Fruit fly (Drosophila melanogaster) whole organism, embryonic: ENCODE data around the gene MESR6.
A peak's percentile ranks its signal among the peaks of the same experiment; 100 is the strongest.

Experiments used
- Antp ChIP-seq: fragments of 200-800 bp; sonication (Bioruptor generic); optimal IDR thresholded peaks from 3 replicates; lab custom pipeline; 2016; ENCODE audit warnings: missing biosample characterization, missing genetic modification characterization
- Awh ChIP-seq: fragments of 200-800 bp; sonication (Bioruptor generic); IDR thresholded peaks from 2 replicates; pipeline ENCODE4, ENCODE4 v1.3.6; 2022; ENCODE audit warnings: missing biosample characterization, missing genetic modification characterization
- CG10431 ChIP-seq: fragments of 200-800 bp; sonication (Bioruptor generic); optimal IDR thresholded peaks from 3 replicates; lab custom pipeline; 2018; ENCODE audit warnings: missing biosample characterization, mild to moderate bottlenecking, missing genetic modification characterization
- CG10462 ChIP-seq: fragments of 200-800 bp; sonication (Bioruptor generic); optimal IDR thresholded peaks from 2 replicates; lab custom pipeline; 2016; ENCODE audit warnings: missing biosample characterization, missing genetic modification characterization
- CG11695 ChIP-seq: fragments of 200-800 bp; sonication (Bioruptor generic); IDR thresholded peaks from 3 replicates; pipeline ENCODE4 v1.3.6; 2022; ENCODE audit warnings: missing biosample characterization, missing genetic modification characterization
- CG12391 ChIP-seq: fragments of 200-800 bp; sonication (Bioruptor generic); optimal IDR thresholded peaks from 3 replicates; lab custom pipeline; 2018; ENCODE audit warnings: missing biosample characterization, mild to moderate bottlenecking, missing genetic modification characterization, moderate library complexity
- CG15011 ChIP-seq: fragments of 200-800 bp; sonication (Bioruptor generic); optimal IDR thresholded peaks from 3 replicates; lab custom pipeline; 2018; ENCODE audit warnings: missing biosample characterization, mild to moderate bottlenecking, missing genetic modification characterization
- CG17361 ChIP-seq: fragments of 200-800 bp; sonication (Bioruptor generic); IDR thresholded peaks from 3 replicates; pipeline ENCODE4 v1.3.6; 2022; ENCODE audit warnings: missing biosample characterization, missing genetic modification characterization
- CG2199 ChIP-seq: fragments of 200-800 bp; sonication (Bioruptor generic); IDR thresholded peaks from 3 replicates; pipeline ENCODE4 v1.3.6; 2022; ENCODE audit warnings: missing biosample characterization, missing genetic modification characterization
- CG2678 ChIP-seq: fragments of 200-800 bp; sonication (Bioruptor generic); optimal IDR thresholded peaks from 3 replicates; lab custom pipeline; 2019; ENCODE audit warnings: missing biosample characterization, mild to moderate bottlenecking, missing genetic modification characterization, moderate library complexity
- CG3065 ChIP-seq: fragments of 200-800 bp; sonication (Bioruptor generic); optimal IDR thresholded peaks from 2 replicates; lab custom pipeline; 2016; ENCODE audit warnings: missing biosample characterization, missing genetic modification characterization
- CG6272 ChIP-seq: fragments of 200-800 bp; sonication (Bioruptor generic); IDR thresholded peaks from 2 replicates; pipeline ENCODE4 v1.3.6; 2022; ENCODE audit warnings: missing biosample characterization, missing genetic modification characterization
- CG6689 ChIP-seq: fragments of 200-800 bp; sonication (Bioruptor generic); IDR thresholded peaks from 2 replicates; pipeline ENCODE4 v1.3.6; 2022; ENCODE audit warnings: missing biosample characterization, missing genetic modification characterization
- CG7357 ChIP-seq: fragments of 200-800 bp; sonication (Bioruptor generic); IDR thresholded peaks from 3 replicates; pipeline ENCODE4 v1.3.6; 2022; ENCODE audit warnings: missing biosample characterization, missing genetic modification characterization
- CG9727 ChIP-seq: fragments of 200-800 bp; sonication (Bioruptor generic); optimal IDR thresholded peaks from 3 replicates; lab custom pipeline; 2017; ENCODE audit warnings: missing biosample characterization, mild to moderate bottlenecking, missing genetic modification characterization
- CG9797 ChIP-seq: fragments of 200-800 bp; sonication (Bioruptor generic); optimal IDR thresholded peaks from 3 replicates; lab custom pipeline; 2018; ENCODE audit warnings: missing biosample characterization, mild to moderate bottlenecking, missing genetic modification characterization
- CHES-1-like ChIP-seq: fragments of 200-800 bp; sonication (Bioruptor generic); optimal IDR thresholded peaks from 2 replicates; lab custom pipeline; 2016; ENCODE audit warnings: missing biosample characterization, missing genetic modification characterization
- CoRest ChIP-seq: fragments of 200-800 bp; sonication (Bioruptor generic); optimal IDR thresholded peaks from 3 replicates; lab custom pipeline; 2018; ENCODE audit warnings: missing biosample characterization, mild to moderate bottlenecking, missing genetic modification characterization, moderate library complexity
- D19A ChIP-seq: fragments of 200-800 bp; optimal IDR thresholded peaks from 3 replicates; lab custom pipeline; 2019; ENCODE audit warnings: missing biosample characterization, mild to moderate bottlenecking, missing genetic modification characterization, moderate library complexity
- Doc2 ChIP-seq: fragments of 200-800 bp; sonication (Bioruptor generic); IDR thresholded peaks from 2 replicates; pipeline ENCODE4 v1.3.6; 2022; ENCODE audit warnings: missing biosample characterization, missing genetic modification characterization
- Fer1 ChIP-seq: fragments of 200-800 bp; sonication (Bioruptor generic); optimal IDR thresholded peaks from 2 replicates; lab custom pipeline; 2017; ENCODE audit warnings: missing biosample characterization, mild to moderate bottlenecking, missing genetic modification characterization
- Hmx ChIP-seq: fragments of 200-800 bp; sonication (Bioruptor generic); optimal IDR thresholded peaks from 2 replicates; lab custom pipeline; 2016; ENCODE audit warnings: missing biosample characterization, missing genetic modification characterization
- Hr39 ChIP-seq: fragments of >200 bp; optimal IDR thresholded peaks from 2 replicates; lab custom pipeline; 2017
- Hr51 ChIP-seq, 2 experiments: fragments of 200-800 bp; sonication (Bioruptor generic); optimal IDR thresholded peaks; 2 replicates in 1 of 2; 3 replicates in 1 of 2; lab custom pipeline; 2016 to 2018; ENCODE audit warnings: missing biosample characterization in 2 of 2, missing genetic modification characterization in 2 of 2, mild to moderate bottlenecking in 1 of 2, moderate library complexity in 1 of 2
- Lim3 ChIP-seq: fragments of 200-800 bp; sonication (Bioruptor generic); IDR thresholded peaks from 2 replicates; pipeline ENCODE4 v1.3.6; 2022; ENCODE audit warnings: missing biosample characterization, missing genetic modification characterization
- Max ChIP-seq: fragments of 200-800 bp; sonication (Bioruptor generic); optimal IDR thresholded peaks from 2 replicates; lab custom pipeline; 2016; ENCODE audit warnings: missing biosample characterization, mild to moderate bottlenecking, missing genetic modification characterization
- NC2α ChIP-seq: fragments of 200-800 bp; sonication (Bioruptor generic); optimal IDR thresholded peaks from 2 replicates; lab custom pipeline; 2016; ENCODE audit warnings: missing biosample characterization, missing genetic modification characterization
- Sry-δ ChIP-seq: fragments of 200-800 bp; sonication (Bioruptor generic); optimal IDR thresholded peaks from 2 replicates; lab custom pipeline; 2016; ENCODE audit warnings: missing biosample characterization, missing genetic modification characterization
- ab ChIP-seq: fragments of 200-800 bp; sonication (Bioruptor generic); optimal IDR thresholded peaks from 2 replicates; lab custom pipeline; 2016; ENCODE audit warnings: missing biosample characterization, missing genetic modification characterization
- amos ChIP-seq: fragments of 200-800 bp; sonication (Bioruptor generic); IDR thresholded peaks from 2 replicates; pipeline ENCODE4 v1.3.6; 2022; ENCODE audit warnings: missing biosample characterization, missing genetic modification characterization; ENCODE audit not compliant: partially characterized antibody
- ase ChIP-seq: fragments of 200-800 bp; sonication (Bioruptor generic); IDR thresholded peaks from 3 replicates; pipeline ENCODE4 v1.3.6; 2022; ENCODE audit warnings: missing biosample characterization, missing genetic modification characterization
- br ChIP-seq: fragments of >200 bp; optimal IDR thresholded peaks from 2 replicates; lab custom pipeline; 2017
- chm ChIP-seq: fragments of 200-800 bp; sonication (Bioruptor generic); IDR thresholded peaks from 2 replicates; pipeline ENCODE4 v1.3.6; 2022; ENCODE audit warnings: missing biosample characterization, missing genetic modification characterization
- dan ChIP-seq: fragments of 200-800 bp; sonication (Bioruptor generic); IDR thresholded peaks from 2 replicates; pipeline ENCODE4 v1.3.6; 2022; ENCODE audit warnings: missing biosample characterization, missing genetic modification characterization
- dmrt11E ChIP-seq: fragments of 200-800 bp; sonication (Bioruptor generic); optimal IDR thresholded peaks from 3 replicates; lab custom pipeline; 2018; ENCODE audit warnings: missing biosample characterization, mild to moderate bottlenecking, missing genetic modification characterization, moderate library complexity
- eve ChIP-seq, 2 experiments: fragments of >200 bp; optimal IDR thresholded peaks; 2 replicates each; lab custom pipeline; 2017; ENCODE audit warnings: missing biosample characterization in 2 of 2, missing genetic modification characterization in 2 of 2
- fd96Cb ChIP-seq: fragments of 200-800 bp; sonication (Bioruptor generic); optimal IDR thresholded peaks from 2 replicates; lab custom pipeline; 2018; ENCODE audit warnings: missing biosample characterization, mild to moderate bottlenecking, missing genetic modification characterization, moderate library complexity
- gsb ChIP-seq: fragments of 200-800 bp; sonication (Bioruptor generic); IDR thresholded peaks from 2 replicates; pipeline ENCODE4 v1.3.6; 2022; ENCODE audit warnings: missing biosample characterization, missing genetic modification characterization
- h ChIP-seq: fragments of >200 bp; optimal IDR thresholded peaks from 2 replicates; lab custom pipeline; 2017
- hbn ChIP-seq: fragments of 200-800 bp; sonication (Bioruptor generic); IDR thresholded peaks from 2 replicates; pipeline ENCODE4 v1.3.6; 2022; ENCODE audit warnings: missing biosample characterization, missing genetic modification characterization; ENCODE audit not compliant: partially characterized antibody
- kay ChIP-seq: fragments of 200-800 bp; sonication (Bioruptor generic); optimal IDR thresholded peaks from 2 replicates; lab custom pipeline; 2016; ENCODE audit warnings: missing biosample characterization, missing genetic modification characterization
- luna ChIP-seq: fragments of 200-800 bp; sonication (Bioruptor generic); optimal IDR thresholded peaks from 2 replicates; lab custom pipeline; 2016; ENCODE audit warnings: missing biosample characterization, missing genetic modification characterization
- nerfin-2 ChIP-seq: fragments of 200-800 bp; sonication (Bioruptor generic); IDR thresholded peaks from 2 replicates; pipeline ENCODE4 v1.3.6; 2022; ENCODE audit warnings: missing biosample characterization, missing genetic modification characterization; ENCODE audit not compliant: partially characterized antibody
- otp ChIP-seq: fragments of 200-800 bp; sonication (Bioruptor generic); IDR thresholded peaks from 3 replicates; pipeline ENCODE4, ENCODE4 v1.3.6; 2022; ENCODE audit warnings: missing biosample characterization, missing genetic modification characterization
- pita ChIP-seq: fragments of 200-800 bp; sonication (Bioruptor generic); optimal IDR thresholded peaks from 2 replicates; lab custom pipeline; 2017; ENCODE audit warnings: missing biosample characterization, mild to moderate bottlenecking, missing genetic modification characterization
- pros ChIP-seq: fragments of 200-800 bp; sonication (Bioruptor generic); optimal IDR thresholded peaks from 3 replicates; lab custom pipeline; 2019; ENCODE audit warnings: missing biosample characterization, mild to moderate bottlenecking, missing genetic modification characterization, moderate library complexity
- pum ChIP-seq: fragments of 200-800 bp; sonication (Bioruptor generic); optimal IDR thresholded peaks from 2 replicates; lab custom pipeline; 2016; ENCODE audit warnings: missing biosample characterization, missing genetic modification characterization
- slp2 ChIP-seq: fragments of 200-800 bp; sonication (Bioruptor generic); optimal IDR thresholded peaks from 2 replicates; lab custom pipeline; 2016; ENCODE audit warnings: missing biosample characterization, missing genetic modification characterization
- sob ChIP-seq: fragments of 200-800 bp; sonication (Bioruptor generic); IDR thresholded peaks from 2 replicates; pipeline ENCODE4 v1.3.6; 2022; ENCODE audit warnings: missing biosample characterization, missing genetic modification characterization
- tap ChIP-seq: fragments of 200-800 bp; optimal IDR thresholded peaks from 3 replicates; lab custom pipeline; 2019; ENCODE audit warnings: missing biosample characterization, mild to moderate bottlenecking, missing genetic modification characterization, moderate library complexity
- tx ChIP-seq: fragments of 200-800 bp; sonication (Bioruptor generic); optimal IDR thresholded peaks from 2 replicates; lab custom pipeline; 2016; ENCODE audit warnings: missing biosample characterization, missing genetic modification characterization

Gene MESR6

DNA sequence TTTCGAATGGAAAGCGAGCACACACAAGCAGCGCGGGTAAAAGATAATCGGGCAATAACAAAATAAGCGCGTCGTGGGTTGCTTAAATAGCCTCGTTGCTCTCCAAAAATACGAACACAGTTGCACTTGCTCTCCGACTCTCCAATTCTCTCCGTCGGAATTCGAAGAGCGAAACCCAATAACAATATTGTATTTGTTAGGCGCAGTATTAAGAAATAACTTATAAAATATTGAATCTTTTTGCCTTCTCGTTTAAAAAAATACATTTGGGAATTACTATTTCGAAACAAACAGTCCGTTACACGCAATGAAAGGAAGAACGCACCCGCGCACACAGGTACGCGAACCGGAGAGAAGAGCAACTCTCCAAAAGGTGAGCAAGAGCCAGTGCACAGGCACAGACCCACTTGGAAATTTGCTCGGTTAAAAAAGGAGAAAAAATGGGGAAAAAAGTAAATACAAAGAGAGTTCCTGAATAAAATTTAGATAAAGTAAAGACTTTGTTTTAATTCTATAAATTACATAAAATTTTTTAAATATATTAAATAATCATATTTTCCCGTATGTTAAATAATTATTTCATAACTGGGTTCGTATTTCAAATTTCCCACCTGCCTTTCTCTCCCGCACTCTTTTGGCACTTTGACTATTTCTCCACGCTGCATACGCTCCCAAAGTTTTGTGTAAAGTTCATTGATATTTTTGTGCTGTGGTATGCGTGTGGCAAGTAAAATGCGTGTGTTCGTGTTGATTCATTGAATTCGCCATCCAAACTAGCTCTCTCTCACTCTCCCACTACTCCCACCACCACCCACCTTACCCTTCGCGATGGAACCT is 5.9 kb upstream of the MESR6 start, which contains the start of gene Mkp3 (continued):
- peak; percentile 17 for TF ChIP-seq CG3065 (GFP tag; lab: Kevin White, UChicago)
- 0 out of 2 replicates have a peak, but pooled peaks have one; percentile 6 for TF ChIP-seq Lim3 (GFP tag; lab: Robert Waterston, UW)
- TF ChIP-seq CG2678 (tag; lab: Kevin White, UChicago) = peak; percentile 96
- TF ChIP-seq CoRest (tag; lab: Kevin White, UChicago) = peak; percentile 93
- TF ChIP-seq ase (GFP tag; lab: Robert Waterston, UW) = peak; percentile 83
- peak; percentile 96 for TF ChIP-seq CG11695 (GFP tag; lab: Robert Waterston, UW)
- TF ChIP-seq CG6689 = peak; percentile 94
- peak; percentile 6 for TF ChIP-seq Antp (GFP tag; lab: Kevin White, UChicago)
- TF ChIP-seq eve (GFP tag; optimal IDR thresholded peaks at IDR 0.05; lab: Kevin White, UChicago) = peak in 1 of 2 experiments; percentile 75
- TF ChIP-seq CG10431 (GFP tag; lab: Kevin White, UChicago) = peak; percentile 58
- TF ChIP-seq CG12391 (tag; lab: Kevin White, UChicago) = peak; percentile 91
- no peak for TF ChIP-seq CHES-1-like (GFP tag; lab: Kevin White, UChicago)
- TF ChIP-seq sob (GFP tag; lab: Robert Waterston, UW) = peak; percentile 90
- no peak for TF ChIP-seq hbn (GFP tag; lab: Robert Waterston, UW)
- peak; percentile 61 for TF ChIP-seq dmrt11E (tag; lab: Kevin White, UChicago)
- peak; percentile 47; the same call in 1 of the 3 replicates for TF ChIP-seq otp
- TF ChIP-seq CG17361 (GFP tag; lab: Robert Waterston, UW) = peak; percentile 87; the same call in 2 of the 3 replicates
- TF ChIP-seq CG6272 (GFP tag; lab: Robert Waterston, UW) = peak; percentile 83
- TF ChIP-seq Sry-δ = no peak
- peak; percentile 48; the same call in 1 of the 2 replicates for TF ChIP-seq amos
- no peak for TF ChIP-seq CG2199 (GFP tag; lab: Robert Waterston, UW)
- peak; percentile 36 for TF ChIP-seq kay (GFP tag; lab: Kevin White, UChicago)
- no peak for TF ChIP-seq Doc2 (GFP tag; lab: Robert Waterston, UW)
- TF ChIP-seq CG7357 (GFP tag; lab: Robert Waterston, UW) = peak; percentile 79
- no peak for TF ChIP-seq pita (GFP tag; lab: Kevin White, UChicago)
- TF ChIP-seq gsb (GFP tag; lab: Robert Waterston, UW) = peak; percentile 79
- no peak for TF ChIP-seq nerfin-2 (GFP tag; lab: Robert Waterston, UW)
- TF ChIP-seq Awh (GFP tag; lab: Robert Waterston, UW) = peak; percentile 55
- TF ChIP-seq Max (GFP tag; lab: Kevin White, UChicago) = peak; percentile 71
- peak; percentile 71 for TF ChIP-seq chm (GFP tag; lab: Robert Waterston, UW)
- peak; percentile 35 to 95 for TF ChIP-seq Hr51 (GFP tag; optimal IDR thresholded peaks at IDR 0.05; lab: Kevin White, UChicago)
- TF ChIP-seq NC2α (GFP tag; lab: Kevin White, UChicago) = no peak
- no peak for TF ChIP-seq br (lab: Kevin White, UChicago)
- TF ChIP-seq pum (GFP tag; lab: Kevin White, UChicago) = peak; percentile 8
- TF ChIP-seq pros = no peak
- peak; percentile 87 for TF ChIP-seq tap (tag; lab: Kevin White, UChicago)
- TF ChIP-seq CG15011 (GFP tag; lab: Kevin White, UChicago) = peak; percentile 89
- peak; percentile 58 for TF ChIP-seq CG10462 (GFP tag; lab: Kevin White, UChicago)
- peak; percentile 86 for TF ChIP-seq D19A (tag; lab: Kevin White, UChicago)
- no peak for TF ChIP-seq dan
- TF ChIP-seq tx (GFP tag; lab: Kevin White, UChicago) = no peak
- no peak for TF ChIP-seq Hmx (GFP tag; lab: Kevin White, UChicago)
- no peak for TF ChIP-seq ab (GFP tag; lab: Kevin White, UChicago)
- TF ChIP-seq Hr39 (lab: Kevin White, UChicago) = no peak
- no peak for TF ChIP-seq slp2 (GFP tag; lab: Kevin White, UChicago)
- no peak for TF ChIP-seq h (lab: Kevin White, UChicago)
- TF ChIP-seq CG9797 = no peak
- TF ChIP-seq luna (GFP tag; lab: Kevin White, UChicago) = no peak
- TF ChIP-seq CG9727 (GFP tag; lab: Kevin White, UChicago) = peak; percentile 91
- TF ChIP-seq fd96Cb (tag; lab: Kevin White, UChicago) = peak; percentile 76
- TF ChIP-seq Fer1 (GFP tag; lab: Kevin White, UChicago) = peak; percentile 97
